Fruit fly (Drosophila melanogaster): Measurements from ENCODE around the gene CG5681.
A peak's percentile ranks its signal among the peaks of the same experiment; 100 is the strongest.

CG5681 gene

dm6 chr2L:18006327-18006726, 20.1 kb downstream of the CG5681 start, which contains the start of gene CG5693:
TSS of gene CG5693 (plus strand) at chr2L:18006627.
- no peak for TF ChIP-seq CG32121 (GFP tag; IDR thresholded peaks at IDR 0.05)
- no peak for TF ChIP-seq rn (GFP tag; IDR thresholded peaks at IDR 0.05)
- no peak for TF ChIP-seq CG12605 (GFP tag; IDR thresholded peaks at IDR 0.05)
- TF ChIP-seq CG10348 (GFP tag; IDR thresholded peaks at IDR 0.05) = no peak
- no peak for TF ChIP-seq gl (tag; optimal IDR thresholded peaks at IDR 0.05)
- TF ChIP-seq CG14655 (GFP tag; optimal IDR thresholded peaks at IDR 0.05) = no peak
- TF ChIP-seq Pif1B (GFP tag; optimal IDR thresholded peaks at IDR 0.05) = no peak
- TF ChIP-seq CG4496 (GFP tag; IDR thresholded peaks at IDR 0.05) = no peak
- no peak for TF ChIP-seq CG34367 (tag; optimal IDR thresholded peaks at IDR 0.05)
- no peak for TF ChIP-seq fd96Ca (GFP tag; IDR thresholded peaks at IDR 0.05)
- no peak for TF ChIP-seq CG9948 (tag; optimal IDR thresholded peaks at IDR 0.05)
- TF ChIP-seq CG17806 (tag; optimal IDR thresholded peaks at IDR 0.05) = no peak
- TF ChIP-seq CG8159 (tag; optimal IDR thresholded peaks at IDR 0.05) = no peak

dm6 chr2L:18007060-18007459, 20.9 kb downstream of the CG5681 start, which contains the start of gene CG42659:
TSS of gene CG42659 (plus strand) at chr2L:18007360.
- TF ChIP-seq Ets98B (GFP tag; IDR thresholded peaks at IDR 0.05) = no peak
- TF ChIP-seq EcR (GFP tag; optimal IDR thresholded peaks at IDR 0.05) = no peak
- TF ChIP-seq CG8301 (tag; optimal IDR thresholded peaks at IDR 0.05) = no peak
- TF ChIP-seq CG34367 (tag; optimal IDR thresholded peaks at IDR 0.05) = no peak
- no peak for TF ChIP-seq D1 (tag; optimal IDR thresholded peaks at IDR 0.05)

- TF ChIP-seq fd96Ca (GFP tag; IDR thresholded peaks at IDR 0.05) = no peak
- TF ChIP-seq Snoo (tag; optimal IDR thresholded peaks at IDR 0.05) = no peak
- no peak for TF ChIP-seq CG12605 (GFP tag; IDR thresholded peaks at IDR 0.05)
- TF ChIP-seq CG13204 (GFP tag; optimal IDR thresholded peaks at IDR 0.05) = no peak
- TF ChIP-seq CG17806 (tag; optimal IDR thresholded peaks at IDR 0.05) = no peak
- TF ChIP-seq CG9948 (tag; optimal IDR thresholded peaks at IDR 0.05) = no peak
- TF ChIP-seq CG15710 (tag; optimal IDR thresholded peaks at IDR 0.05) = no peak
- no peak for TF ChIP-seq Ets98B (GFP tag; IDR thresholded peaks at IDR 0.05)
- no peak for TF ChIP-seq D1 (tag; optimal IDR thresholded peaks at IDR 0.05)
- no peak for TF ChIP-seq CG8301 (tag; optimal IDR thresholded peaks at IDR 0.05)
- TF ChIP-seq Pif1A (GFP tag; optimal IDR thresholded peaks at IDR 0.05) = no peak
Measured at dm6 chr2L:18007635-18008034, 21.4 kb downstream of the CG5681 start, which contains the start of the genes CG42634 and CG42635. TSS of gene CG42634 (plus strand) at chr2L:18007935. TSS of gene CG42635 (plus strand) at chr2L:18007935.

dm6 chr2L:18008653-18009052, 22.5 kb downstream of the CG5681 start, which contains the start of gene CG31740:
TSS of gene CG31740 (plus strand) at chr2L:18008953.
- no peak for TF ChIP-seq CG12605 (GFP tag; IDR thresholded peaks at IDR 0.05)
- TF ChIP-seq CG4496 (GFP tag; IDR thresholded peaks at IDR 0.05) = no peak
- no peak for TF ChIP-seq CG8159 (tag; optimal IDR thresholded peaks at IDR 0.05)
- TF ChIP-seq CG15710 (tag; optimal IDR thresholded peaks at IDR 0.05) = no peak
- TF ChIP-seq Pif1A (GFP tag; optimal IDR thresholded peaks at IDR 0.05) = no peak
- TF ChIP-seq CG32121 (GFP tag; IDR thresholded peaks at IDR 0.05) = no peak
- TF ChIP-seq fd96Ca (GFP tag; IDR thresholded peaks at IDR 0.05) = no peak
- no peak for TF ChIP-seq CG10348 (GFP tag; IDR thresholded peaks at IDR 0.05)
- no peak for TF ChIP-seq EcR (GFP tag; optimal IDR thresholded peaks at IDR 0.05)
- no peak for TF ChIP-seq gl (tag; optimal IDR thresholded peaks at IDR 0.05)
- TF ChIP-seq CG8301 (tag; optimal IDR thresholded peaks at IDR 0.05) = no peak
- no peak for TF ChIP-seq CG14655 (GFP tag; optimal IDR thresholded peaks at IDR 0.05)
- TF ChIP-seq Pif1B (GFP tag; optimal IDR thresholded peaks at IDR 0.05) = no peak
- no peak for TF ChIP-seq rn (GFP tag; IDR thresholded peaks at IDR 0.05)
- TF ChIP-seq Snoo (tag; optimal IDR thresholded peaks at IDR 0.05) = no peak
- no peak for TF ChIP-seq CG34367 (tag; optimal IDR thresholded peaks at IDR 0.05)
- TF ChIP-seq CG9948 (tag; optimal IDR thresholded peaks at IDR 0.05) = no peak
- TF ChIP-seq CG17806 (tag; optimal IDR thresholded peaks at IDR 0.05) = no peak
- TF ChIP-seq D1 (tag; optimal IDR thresholded peaks at IDR 0.05) = no peak

dm6 chr2L:18009672-18010071, 23.5 kb downstream of the CG5681 start:
- TF ChIP-seq CG12605 (GFP tag; IDR thresholded peaks at IDR 0.05) (no peak), CG8301 (tag; optimal IDR thresholded peaks at IDR 0.05) (no peak), CG9948 (tag; optimal IDR thresholded peaks at IDR 0.05) (no peak), CG17806 (tag; optimal IDR thresholded peaks at IDR 0.05) (no peak), CG8159 (tag; optimal IDR thresholded peaks at IDR 0.05) (no peak), Ets98B (GFP tag; IDR thresholded peaks at IDR 0.05) (no peak), CG14655 (GFP tag; optimal IDR thresholded peaks at IDR 0.05) (no peak), gl (tag; optimal IDR thresholded peaks at IDR 0.05) (no peak), D1 (tag; optimal IDR thresholded peaks at IDR 0.05) (no peak)

- no peak for TF ChIP-seq CG10348 (GFP tag; IDR thresholded peaks at IDR 0.05)
- TF ChIP-seq CG14655 (GFP tag; optimal IDR thresholded peaks at IDR 0.05) = no peak
- no peak for TF ChIP-seq EcR (GFP tag; optimal IDR thresholded peaks at IDR 0.05)
- no peak for TF ChIP-seq Ets98B (GFP tag; IDR thresholded peaks at IDR 0.05)
- TF ChIP-seq CG4496 (GFP tag; IDR thresholded peaks at IDR 0.05) = no peak
- TF ChIP-seq CG15710 (tag; optimal IDR thresholded peaks at IDR 0.05) = no peak
- no peak for TF ChIP-seq Pif1B (GFP tag; optimal IDR thresholded peaks at IDR 0.05)
Measured at dm6 chr2L:18011375-18011774, 25.2 kb downstream of the CG5681 start, which contains the start of gene elfless. TSS of gene elfless (minus strand) at chr2L:18011475.

- TF ChIP-seq CG4496 (GFP tag; IDR thresholded peaks at IDR 0.05) = peak; percentile 68; the same call in 2 of the 3 replicates
- TF ChIP-seq Ets98B (GFP tag; IDR thresholded peaks at IDR 0.05) = no peak
- TF ChIP-seq gl (tag; optimal IDR thresholded peaks at IDR 0.05) = no peak
- no peak for TF ChIP-seq CG8159 (tag; optimal IDR thresholded peaks at IDR 0.05)
- no peak for TF ChIP-seq rn (GFP tag; IDR thresholded peaks at IDR 0.05)
Measured at dm6 chr2L:18012168-18012567, 26.0 kb downstream of the CG5681 start, which contains the start of gene rdo. TSS of gene rdo (plus strand) at chr2L:18012380.

Measured in whole organism, pupa.